Fruit fly (Drosophila melanogaster) whole organism, embryonic: ENCODE data around the gene Bet1.
A peak's percentile ranks its signal among the peaks of the same experiment; 100 is the strongest.

Source experiments
- BEAF-32 ChIP-seq: fragments of 200-800 bp; sonication (Bioruptor generic); optimal IDR thresholded peaks from 3 replicates; lab custom pipeline; 2017; ENCODE audit warnings: missing biosample characterization, missing genetic modification characterization, mild to moderate bottlenecking, moderate library complexity, missing genetic modification reagents
- Blimp-1 ChIP-seq: fragments of 200-800 bp; sonication (Bioruptor generic); optimal IDR thresholded peaks from 3 replicates; lab custom pipeline; 2018; ENCODE audit warnings: missing biosample characterization, missing genetic modification characterization, mild to moderate bottlenecking, moderate library complexity, missing genetic modification reagents
- Bteb2 ChIP-seq: fragments of 200-800 bp; sonication (Bioruptor generic); optimal IDR thresholded peaks from 2 replicates; lab custom pipeline; 2016; ENCODE audit warnings: missing biosample characterization, missing genetic modification characterization
- CG10147 ChIP-seq: fragments of 200-800 bp; sonication (Bioruptor generic); optimal IDR thresholded peaks from 2 replicates; lab custom pipeline; 2019; ENCODE audit warnings: missing biosample characterization, mild to moderate bottlenecking, missing genetic modification characterization, moderate library complexity
- CG10267 ChIP-seq: fragments of 200-800 bp; sonication (Bioruptor generic); optimal IDR thresholded peaks from 2 replicates; lab custom pipeline; 2018; ENCODE audit warnings: missing biosample characterization, mild to moderate bottlenecking, missing genetic modification characterization, moderate library complexity
- CG10321 ChIP-seq: fragments of 200-800 bp; sonication (Bioruptor generic); IDR thresholded peaks from 2 replicates; pipeline ENCODE4 v1.3.6; 2022; ENCODE audit warnings: missing biosample characterization, missing genetic modification characterization
- CG11085 ChIP-seq: fragments of 200-800 bp; sonication (Bioruptor generic); IDR thresholded peaks from 2 replicates; pipeline ENCODE4 v1.3.6; 2022; ENCODE audit warnings: missing biosample characterization, missing genetic modification characterization
- CG11560 ChIP-seq: fragments of 200-800 bp; sonication (Bioruptor generic); IDR thresholded peaks from 3 replicates; pipeline ENCODE4 v1.3.6; 2022; ENCODE audit warnings: missing biosample characterization, missing genetic modification characterization
- CG12942 ChIP-seq: fragments of 200-800 bp; sonication (Bioruptor generic); optimal IDR thresholded peaks from 3 replicates; lab custom pipeline; 2016; ENCODE audit warnings: missing biosample characterization, missing genetic modification characterization
- CG14860 ChIP-seq: fragments of 200-800 bp; sonication (Bioruptor generic); IDR thresholded peaks from 3 replicates; pipeline ENCODE4 v1.3.6; 2022; ENCODE audit warnings: missing biosample characterization, missing genetic modification characterization; ENCODE audit not compliant: partially characterized antibody
- CG15269 ChIP-seq: fragments of 200-800 bp; sonication (Bioruptor generic); optimal IDR thresholded peaks from 2 replicates; lab custom pipeline; 2018; ENCODE audit warnings: missing biosample characterization, mild to moderate bottlenecking, missing genetic modification characterization, moderate library complexity
- CG15514 ChIP-seq: fragments of 200-800 bp; sonication (Bioruptor generic); optimal IDR thresholded peaks from 3 replicates; lab custom pipeline; 2017; ENCODE audit warnings: missing biosample characterization, missing genetic modification characterization, mild to moderate bottlenecking, moderate library complexity, missing genetic modification reagents
- CG16779 ChIP-seq: fragments of 200-800 bp; sonication (Bioruptor generic); IDR thresholded peaks from 2 replicates; pipeline ENCODE4 v1.3.6; 2022; ENCODE audit warnings: missing biosample characterization, missing genetic modification characterization
- CG17612 ChIP-seq: fragments of 200-800 bp; sonication (Bioruptor generic); IDR thresholded peaks from 2 replicates; pipeline ENCODE4 v1.3.6; 2022; ENCODE audit warnings: missing biosample characterization, missing genetic modification characterization
- CG17802 ChIP-seq: fragments of 200-800 bp; sonication (Bioruptor generic); optimal IDR thresholded peaks from 2 replicates; lab custom pipeline; 2018; ENCODE audit warnings: missing biosample characterization, mild to moderate bottlenecking, missing genetic modification characterization, moderate library complexity
- CG6854 ChIP-seq: fragments of 200-800 bp; sonication (Bioruptor generic); optimal IDR thresholded peaks from 3 replicates; lab custom pipeline; 2017; ENCODE audit warnings: missing biosample characterization, mild to moderate bottlenecking, missing genetic modification characterization
- CG7357 ChIP-seq: fragments of 200-800 bp; sonication (Bioruptor generic); IDR thresholded peaks from 3 replicates; pipeline ENCODE4 v1.3.6; 2022; ENCODE audit warnings: missing biosample characterization, missing genetic modification characterization
- CG7745 ChIP-seq: fragments of 200-800 bp; sonication (Bioruptor generic); optimal IDR thresholded peaks from 2 replicates; lab custom pipeline; 2018; ENCODE audit warnings: missing biosample characterization, mild to moderate bottlenecking, missing genetic modification characterization, moderate library complexity
- CG8924 ChIP-seq: fragments of 200-800 bp; optimal IDR thresholded peaks from 3 replicates; lab custom pipeline; 2019; ENCODE audit warnings: missing biosample characterization, mild to moderate bottlenecking, missing genetic modification characterization, moderate library complexity
- CG8944 ChIP-seq: fragments of 200-800 bp; sonication (Bioruptor generic); optimal IDR thresholded peaks from 3 replicates; lab custom pipeline; 2016; ENCODE audit warnings: missing biosample characterization, missing genetic modification characterization
- CG9817 ChIP-seq: fragments of 200-800 bp; sonication (Bioruptor generic); optimal IDR thresholded peaks from 2 replicates; lab custom pipeline; 2018; ENCODE audit warnings: missing biosample characterization, mild to moderate bottlenecking, missing genetic modification characterization, moderate library complexity
- E2f2 ChIP-seq: fragments of 200-800 bp; sonication (Bioruptor generic); IDR thresholded peaks from 2 replicates; pipeline ENCODE4 v1.3.6; 2022; ENCODE audit warnings: missing biosample characterization, missing genetic modification characterization
- H2.0 ChIP-seq: fragments of 200-800 bp; sonication (Bioruptor generic); IDR thresholded peaks from 2 replicates; pipeline ENCODE4 v1.3.6; 2022; ENCODE audit warnings: missing biosample characterization, missing genetic modification characterization
- HLH3B ChIP-seq: fragments of 200-800 bp; sonication (Bioruptor generic); IDR thresholded peaks from 2 replicates; pipeline ENCODE4 v1.3.6; 2022; ENCODE audit warnings: missing biosample characterization, missing genetic modification characterization
- HmgD ChIP-seq: fragments of 200-800 bp; sonication (Bioruptor generic); optimal IDR thresholded peaks from 3 replicates; lab custom pipeline; 2016; ENCODE audit warnings: missing biosample characterization, missing genetic modification characterization
- Hr3 ChIP-seq: fragments of 200-800 bp; sonication (Bioruptor generic); optimal IDR thresholded peaks from 3 replicates; lab custom pipeline; 2016; ENCODE audit warnings: missing biosample characterization, missing genetic modification characterization
- Hr39 ChIP-seq: fragments of >200 bp; optimal IDR thresholded peaks from 2 replicates; lab custom pipeline; 2017
- Nf-YB ChIP-seq: fragments of 200-800 bp; sonication (Bioruptor generic); optimal IDR thresholded peaks from 3 replicates; lab custom pipeline; 2019; ENCODE audit warnings: missing biosample characterization, mild to moderate bottlenecking, missing genetic modification characterization, moderate library complexity
- Oaz ChIP-seq: fragments of 200-800 bp; sonication (Bioruptor generic); IDR thresholded peaks from 2 replicates; pipeline ENCODE4 v1.3.6; 2022; ENCODE audit warnings: missing biosample characterization, missing genetic modification characterization
- Poxn ChIP-seq: fragments of 200-800 bp; sonication (Bioruptor generic); IDR thresholded peaks from 2 replicates; pipeline ENCODE4 v1.3.6; 2022; ENCODE audit warnings: missing biosample characterization, missing genetic modification characterization
- Sox100B ChIP-seq: fragments of 200-800 bp; sonication (Bioruptor generic); optimal IDR thresholded peaks from 3 replicates; lab custom pipeline; 2018; ENCODE audit warnings: missing biosample characterization, mild to moderate bottlenecking, missing genetic modification characterization
- chn ChIP-seq: fragments of 200-800 bp; sonication (Bioruptor generic); optimal IDR thresholded peaks from 2 replicates; lab custom pipeline; 2016; ENCODE audit warnings: missing biosample characterization, missing genetic modification characterization
- ci ChIP-seq: fragments of 200-800 bp; sonication (Bioruptor generic); IDR thresholded peaks from 3 replicates; pipeline ENCODE4 v1.3.6; 2022; ENCODE audit warnings: missing biosample characterization, missing genetic modification characterization
- crc ChIP-seq: fragments of 200-800 bp; sonication (Bioruptor generic); optimal IDR thresholded peaks from 2 replicates; lab custom pipeline; 2016; ENCODE audit warnings: missing biosample characterization, missing genetic modification characterization
- danr ChIP-seq: fragments of 200-800 bp; sonication (Bioruptor generic); IDR thresholded peaks from 2 replicates; pipeline ENCODE4 v1.3.6; 2022; ENCODE audit warnings: missing biosample characterization, missing genetic modification characterization
- dmrt99B ChIP-seq: fragments of 200-800 bp; sonication (Bioruptor generic); optimal IDR thresholded peaks from 2 replicates; lab custom pipeline; 2018; ENCODE audit warnings: missing biosample characterization, mild to moderate bottlenecking, missing genetic modification characterization, moderate library complexity
- gfzf ChIP-seq: fragments of 200-800 bp; sonication (Bioruptor generic); optimal IDR thresholded peaks from 2 replicates; lab custom pipeline; 2016; ENCODE audit warnings: missing biosample characterization, mild to moderate bottlenecking, missing genetic modification characterization, moderate library complexity
- grn ChIP-seq: fragments of 200-800 bp; sonication (Bioruptor generic); optimal IDR thresholded peaks from 3 replicates; lab custom pipeline; 2017; ENCODE audit warnings: missing biosample characterization, missing genetic modification characterization
- gsb ChIP-seq: fragments of 200-800 bp; sonication (Bioruptor generic); IDR thresholded peaks from 2 replicates; pipeline ENCODE4 v1.3.6; 2022; ENCODE audit warnings: missing biosample characterization, missing genetic modification characterization
- hkb ChIP-seq, 2 experiments: fragments of 200-800 bp in 1 of 2; fragments of >200 bp in 1 of 2; sonication (Bioruptor generic) in 1 of 2; IDR thresholded peaks in 1 of 2; optimal IDR thresholded peaks in 1 of 2; 2 replicates each; pipeline versions ENCODE4 v1.3.6 to Lab custom; 2017 to 2022; ENCODE audit warnings: missing biosample characterization in 1 of 2, missing genetic modification characterization in 1 of 2
- ind ChIP-seq: fragments of 200-800 bp; sonication (Bioruptor generic); optimal IDR thresholded peaks from 3 replicates; lab custom pipeline; 2016; ENCODE audit warnings: missing biosample characterization, missing genetic modification characterization
- mirr ChIP-seq: fragments of 200-800 bp; sonication (Bioruptor generic); optimal IDR thresholded peaks from 3 replicates; lab custom pipeline; 2018; ENCODE audit warnings: missing biosample characterization, mild to moderate bottlenecking, missing genetic modification characterization
- ranshi ChIP-seq: fragments of 200-800 bp; sonication (Bioruptor generic); IDR thresholded peaks from 2 replicates; pipeline ENCODE4 v1.3.6; 2022; ENCODE audit warnings: missing biosample characterization, missing genetic modification characterization
- rib ChIP-seq: fragments of 200-800 bp; sonication (Bioruptor generic); IDR thresholded peaks from 2 replicates; pipeline ENCODE4 v1.3.6; 2022; ENCODE audit warnings: missing biosample characterization, missing genetic modification characterization
- sim ChIP-seq: fragments of 200-800 bp; sonication (Bioruptor generic); IDR thresholded peaks from 2 replicates; pipeline ENCODE4 v1.3.6; 2022; ENCODE audit warnings: missing biosample characterization, missing genetic modification characterization
- sug ChIP-seq: fragments of 200-800 bp; optimal IDR thresholded peaks from 2 replicates; lab custom pipeline; 2019; ENCODE audit warnings: missing biosample characterization, mild to moderate bottlenecking, missing genetic modification characterization, moderate library complexity
- ttk ChIP-seq: fragments of 200-800 bp; sonication (Bioruptor generic); IDR thresholded peaks from 2 replicates; pipeline ENCODE4 v2.1.2; 2022; ENCODE audit warnings: missing biosample characterization, missing genetic modification characterization
- unpg ChIP-seq: fragments of 200-800 bp; sonication (Bioruptor generic); optimal IDR thresholded peaks from 3 replicates; lab custom pipeline; 2018; ENCODE audit warnings: missing biosample characterization, mild to moderate bottlenecking, missing genetic modification characterization, moderate library complexity
- vfl ChIP-seq: fragments of 200-800 bp; sonication (Bioruptor generic); optimal IDR thresholded peaks from 2 replicates; lab custom pipeline; 2016; ENCODE audit warnings: missing biosample characterization, missing genetic modification characterization
- zfh1 ChIP-seq: fragments of 200-800 bp; sonication (Bioruptor generic); IDR thresholded peaks from 3 replicates; pipeline ENCODE4 v1.3.6; 2022; ENCODE audit warnings: missing biosample characterization, missing genetic modification characterization

Gene Bet1

dm6 chr3L:19254715-19255428, 6.3 kb upstream of the Bet1 start, which contains the start of the genes mRpL21 and rept (continued):
- TF ChIP-seq CG17802 (tag; lab: Kevin White, UChicago) (no peak), sim (GFP tag; lab: Robert Waterston, UW) (no peak), CG9817 (tag; lab: Kevin White, UChicago) (peak; percentile 64), dmrt99B (tag; lab: Kevin White, UChicago) (peak; percentile 39), mirr (GFP tag; lab: Kevin White, UChicago) (no peak), rib (GFP tag; lab: Robert Waterston, UW) (no peak), CG14860 (no peak), Bteb2 (GFP tag; lab: Kevin White, UChicago) (peak; percentile 55), HLH3B (GFP tag; lab: Robert Waterston, UW) (no peak; the same call in 1 of the 2 replicates), Poxn (GFP tag; lab: Robert Waterston, UW) (no peak), CG15269 (tag; lab: Kevin White, UChicago) (peak; percentile 19), gfzf (peak; percentile 69), Hr39 (lab: Kevin White, UChicago) (no peak), CG7745 (tag; lab: Kevin White, UChicago) (no peak), CG11560 (tag; lab: Robert Waterston, UW) (no peak), CG6854 (GFP tag; lab: Kevin White, UChicago) (no peak), crc (GFP tag; lab: Kevin White, UChicago) (no peak), CG15514 (GFP tag; lab: Kevin White, UChicago) (peak; percentile 50), CG8944 (peak; percentile 23), zfh1 (GFP tag; lab: Robert Waterston, UW) (no peak), grn (GFP tag; lab: Kevin White, UChicago) (no peak), HmgD (GFP tag; lab: Kevin White, UChicago) (no peak), CG10267 (tag; lab: Kevin White, UChicago) (peak; percentile 95), E2f2 (peak; percentile 65), CG12942 (GFP tag; lab: Kevin White, UChicago) (peak; percentile 28), ranshi (GFP tag; lab: Robert Waterston, UW) (no peak), chn (peak; percentile 48), unpg (GFP tag; lab: Kevin White, UChicago) (peak; percentile 52), vfl (GFP tag; lab: Kevin White, UChicago) (peak; percentile 69), ind (GFP tag; lab: Kevin White, UChicago) (peak; percentile 57), Nf-YB (GFP tag; lab: Kevin White, UChicago) (peak; percentile 5), Oaz (no peak), CG8924 (tag; lab: Kevin White, UChicago) (peak; percentile 42), CG17612 (GFP tag; lab: Robert Waterston, UW) (no peak), hkb (optimal IDR thresholded peaks at IDR 0.05; lab: Kevin White, UChicago) (no peak), hkb (GFP tag; IDR thresholded peaks at IDR 0.05; lab: Robert Waterston, UW) (0 out of 2 replicates have a peak, but pooled peaks have one; percentile 17), CG10147 (GFP tag; lab: Kevin White, UChicago) (peak; percentile 42), ttk (GFP tag; lab: Robert Waterston, UW) (peak; percentile 5; the same call in 1 of the 2 replicates), sug (tag; lab: Kevin White, UChicago) (peak; percentile 66), CG10321 (GFP tag; lab: Robert Waterston, UW) (no peak), danr (no peak), CG7357 (GFP tag; lab: Robert Waterston, UW) (no peak), Hr3 (GFP tag; lab: Kevin White, UChicago) (peak; percentile 59), Blimp-1 (no peak), CG11085 (GFP tag; lab: Robert Waterston, UW) (0 out of 2 replicates have a peak, but pooled peaks have one; percentile 16), gsb (GFP tag; lab: Robert Waterston, UW) (no peak), BEAF-32 (peak; percentile 45), ci (GFP tag; lab: Robert Waterston, UW) (peak; percentile 47; the same call in 1 of the 3 replicates), Sox100B (GFP tag; lab: Kevin White, UChicago) (peak; percentile 43), H2.0 (GFP tag; lab: Robert Waterston, UW) (peak; percentile 40), CG16779 (peak; percentile 41; the same call in 1 of the 2 replicates)
